Fruit fly (Drosophila melanogaster) whole organism: ENCODE results near the gene CG4962.

Experiments
- CG8478 ChIP-seq: fragments of >200 bp; optimal IDR thresholded peaks from 2 replicates; lab custom pipeline; 2018; ENCODE audit warnings: inconsistent platforms
- Dll ChIP-seq: fragments of >200 bp; optimal IDR thresholded peaks from 2 replicates; lab custom pipeline; 2017
- EcR ChIP-seq, 2 experiments: fragments of >200 bp; optimal IDR thresholded peaks; 2 replicates each; lab custom pipeline; 2017; ENCODE audit warnings: missing biosample characterization in 2 of 2, missing genetic modification characterization in 2 of 2, missing genetic modification reagents in 2 of 2
- pan ChIP-seq: fragments of >200 bp; optimal IDR thresholded peaks from 2 replicates; lab custom pipeline; 2017
- psq ChIP-seq: fragments of >200 bp; optimal IDR thresholded peaks from 2 replicates; lab custom pipeline; 2017
- usp ChIP-seq: fragments of >200 bp; optimal IDR thresholded peaks from 2 replicates; lab custom pipeline; 2017; ENCODE audit warnings: missing biosample characterization, missing genetic modification characterization, mixed read lengths

DNA sequence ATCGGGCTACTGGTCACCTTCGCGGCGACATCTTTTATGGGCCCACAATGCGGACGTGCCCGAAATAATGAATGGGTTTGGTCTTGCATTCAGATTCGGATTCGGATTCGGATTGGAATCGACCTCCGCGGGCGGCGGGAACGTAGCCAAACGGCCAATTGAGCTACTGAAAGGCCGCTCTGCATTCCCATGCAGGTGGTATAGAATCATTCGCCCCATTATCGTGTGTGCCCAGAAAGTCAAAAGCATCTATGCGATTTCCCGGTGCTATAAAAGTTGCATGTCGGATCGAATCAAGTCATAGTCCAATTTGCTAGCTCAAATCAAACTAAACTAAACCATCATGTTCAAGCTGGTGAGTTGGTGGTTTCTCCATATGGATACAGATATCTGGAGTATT, 26.3 kb downstream of the CG4962 start, which contains the start of gene CG13068:
- TF ChIP-seq pan (lab: Kevin White, UChicago), result no peak
- TF ChIP-seq psq (lab: Kevin White, UChicago), result no peak
- TF ChIP-seq usp, result no peak
- TF ChIP-seq CG8478, result no peak
- TF ChIP-seq EcR (GFP tag; optimal IDR thresholded peaks at IDR 0.05; lab: Kevin White, UChicago), result no peak
- no peak for TF ChIP-seq Dll (lab: Kevin White, UChicago)
